Worm (Caenorhabditis elegans) whole organism, late embryonic: ENCODE results near the gene irld-21.
A peak's percentile ranks its signal among the peaks of the same experiment; 100 is the strongest.

Source experiments
- F13H6.1 ChIP-seq: sonication (generic microtip); optimal IDR thresholded peaks from 2 replicates; lab custom pipeline; 2016; ENCODE audit warnings: missing genetic modification characterization, missing compliant biosample characterization
- K02D7.2 ChIP-seq: sonication (generic microtip); optimal IDR thresholded peaks from 2 replicates; lab custom pipeline; 2017; ENCODE audit warnings: mild to moderate bottlenecking, missing genetic modification characterization, missing compliant biosample characterization
- Y22D7AL.16 ChIP-seq: sonication (generic microtip); optimal IDR thresholded peaks from 2 replicates; lab custom pipeline; 2016; ENCODE audit warnings: missing genetic modification characterization, missing compliant biosample characterization
- ama-1 ChIP-seq: fragments of 150-350 bp; optimal IDR thresholded peaks from 2 replicates; lab custom pipeline; 2014
- ceh-14 ChIP-seq: sonication (generic microtip); optimal IDR thresholded peaks from 2 replicates; lab custom pipeline; 2016; ENCODE audit warnings: missing genotype, missing genetic modification characterization, missing compliant biosample characterization
- ceh-19 ChIP-seq: fragments of 200-800 bp; sonication (Bioruptor generic); optimal IDR thresholded peaks from 2 replicates; lab custom pipeline; 2018; ENCODE audit warnings: mild to moderate bottlenecking, missing genetic modification characterization, missing compliant biosample characterization
- ceh-22 ChIP-seq: sonication (generic microtip); optimal IDR thresholded peaks from 2 replicates; lab custom pipeline; 2017; ENCODE audit warnings: missing biosample characterization, missing genetic modification characterization
- ceh-24 ChIP-seq: sonication (generic microtip); optimal IDR thresholded peaks from 2 replicates; lab custom pipeline; 2016; ENCODE audit warnings: mild to moderate bottlenecking, missing genetic modification characterization, missing compliant biosample characterization
- ceh-30 ChIP-seq: fragments of 150-350 bp; optimal IDR thresholded peaks from 2 replicates; lab custom pipeline; 2014; ENCODE audit warnings: missing biosample characterization, missing genetic modification characterization
- ceh-31 ChIP-seq: sonication (generic microtip); optimal IDR thresholded peaks from 2 replicates; lab custom pipeline; 2016; ENCODE audit warnings: missing genetic modification characterization, missing compliant biosample characterization
- ceh-45 ChIP-seq: fragments of 200-800 bp; sonication (Bioruptor generic); IDR thresholded peaks from 2 replicates; pipeline ENCODE4 v1.3.6; 2022; ENCODE audit warnings: missing genetic modification reagents, missing genetic modification characterization, missing compliant biosample characterization
- ceh-48 ChIP-seq: sonication (generic microtip); optimal IDR thresholded peaks from 2 replicates; lab custom pipeline; 2016; ENCODE audit warnings: missing genetic modification characterization, inconsistent platforms, missing compliant biosample characterization
- ceh-9 ChIP-seq: sonication (generic microtip); optimal IDR thresholded peaks from 2 replicates; lab custom pipeline; 2016; ENCODE audit warnings: mild to moderate bottlenecking, missing genetic modification characterization, inconsistent platforms, missing compliant biosample characterization
- dmd-4 ChIP-seq: sonication (generic microtip); optimal IDR thresholded peaks from 2 replicates; lab custom pipeline; 2016; ENCODE audit warnings: borderline replicate concordance, missing genetic modification characterization, missing compliant biosample characterization
- dve-1 ChIP-seq: sonication (generic microtip); optimal IDR thresholded peaks from 2 replicates; lab custom pipeline; 2017; ENCODE audit warnings: antibody characterized with exemption, mild to moderate bottlenecking, missing genetic modification characterization, missing compliant biosample characterization
- elt-2 ChIP-seq: sonication (generic microtip); optimal IDR thresholded peaks from 2 replicates; lab custom pipeline; 2016; ENCODE audit warnings: missing genetic modification reagents, missing genetic modification characterization, missing compliant biosample characterization
- elt-4 ChIP-seq: sonication (generic microtip); optimal IDR thresholded peaks from 2 replicates; lab custom pipeline; 2016; ENCODE audit warnings: missing genetic modification characterization, missing compliant biosample characterization
- ets-4 ChIP-seq: sonication (generic microtip); optimal IDR thresholded peaks from 2 replicates; lab custom pipeline; 2016; ENCODE audit warnings: missing genetic modification characterization, missing compliant biosample characterization
- eyg-1 ChIP-seq: sonication (generic microtip); optimal IDR thresholded peaks from 2 replicates; lab custom pipeline; 2016; ENCODE audit warnings: missing genotype, missing genetic modification characterization, missing compliant biosample characterization
- fax-1 ChIP-seq: sonication (generic microtip); optimal IDR thresholded peaks from 2 replicates; lab custom pipeline; 2016; ENCODE audit warnings: missing genotype, missing genetic modification characterization, missing compliant biosample characterization
- fkh-10 ChIP-seq: fragments of 150-350 bp; optimal IDR thresholded peaks from 2 replicates; lab custom pipeline; 2014; ENCODE audit warnings: missing biosample characterization, missing genetic modification reagents, missing genetic modification characterization
- hlh-13 ChIP-seq: fragments of 200-800 bp; sonication (Bioruptor generic); optimal IDR thresholded peaks from 2 replicates; lab custom pipeline; 2018; ENCODE audit warnings: mild to moderate bottlenecking, missing genetic modification characterization, missing compliant biosample characterization
- lim-6 ChIP-seq: sonication (generic microtip); optimal IDR thresholded peaks from 2 replicates; lab custom pipeline; 2016; ENCODE audit warnings: missing genetic modification characterization, missing compliant biosample characterization
- madf-2 ChIP-seq: sonication (generic microtip); optimal IDR thresholded peaks from 2 replicates; lab custom pipeline; 2017; ENCODE audit warnings: missing genetic modification characterization, missing compliant biosample characterization
- nfya-1 ChIP-seq: sonication (generic microtip); optimal IDR thresholded peaks from 2 replicates; lab custom pipeline; 2017; ENCODE audit warnings: missing genetic modification characterization, mild to moderate bottlenecking, missing compliant biosample characterization, antibody characterized with exemption, moderate library complexity
- nhr-232 ChIP-seq: sonication (generic microtip); optimal IDR thresholded peaks from 2 replicates; lab custom pipeline; 2016; ENCODE audit warnings: missing genetic modification characterization, missing compliant biosample characterization
- odd-2 ChIP-seq: sonication (generic microtip); optimal IDR thresholded peaks from 2 replicates; lab custom pipeline; 2017; ENCODE audit warnings: antibody characterized with exemption, mild to moderate bottlenecking, missing genetic modification characterization, missing compliant biosample characterization
- pat-9 ChIP-seq: fragments of 200-800 bp; sonication (Bioruptor generic); optimal IDR thresholded peaks from 2 replicates; lab custom pipeline; 2018; ENCODE audit warnings: mild to moderate bottlenecking, missing genetic modification characterization, moderate library complexity, missing compliant biosample characterization
- pha-2 ChIP-seq: sonication (generic microtip); optimal IDR thresholded peaks from 2 replicates; lab custom pipeline; 2017; ENCODE audit warnings: mild to moderate bottlenecking, missing genetic modification characterization, missing compliant biosample characterization
- ref-2 ChIP-seq: sonication (generic microtip); optimal IDR thresholded peaks from 2 replicates; lab custom pipeline; 2016; ENCODE audit warnings: missing genetic modification characterization, missing compliant biosample characterization
- sdc-2 ChIP-seq: sonication (generic microtip); optimal IDR thresholded peaks from 2 replicates; lab custom pipeline; 2016; ENCODE audit warnings: missing genotype, missing genetic modification characterization, missing compliant biosample characterization
- sox-2 ChIP-seq: fragments of 200-800 bp; sonication (Bioruptor generic); IDR thresholded peaks from 2 replicates; pipeline ENCODE4 v1.3.6; 2022; ENCODE audit warnings: missing genetic modification reagents, missing genetic modification characterization, missing compliant biosample characterization
- sox-4 ChIP-seq: sonication (generic microtip); optimal IDR thresholded peaks from 2 replicates; lab custom pipeline; 2017; ENCODE audit warnings: mild to moderate bottlenecking, missing genetic modification characterization, inconsistent platforms, missing compliant biosample characterization
- tbx-2 ChIP-seq: sonication (generic microtip); optimal IDR thresholded peaks from 2 replicates; lab custom pipeline; 2016; ENCODE audit warnings: missing genetic modification characterization, missing compliant biosample characterization
- tbx-7 ChIP-seq: sonication (generic microtip); optimal IDR thresholded peaks from 2 replicates; lab custom pipeline; 2016; ENCODE audit warnings: missing genotype, missing genetic modification characterization, missing compliant biosample characterization
- unc-3 ChIP-seq, 2 experiments: fragments of 200-800 bp in 1 of 2; sonication (Bioruptor generic) in 1 of 2; sonication (generic microtip) in 1 of 2; conservative IDR thresholded peaks in 1 of 2; optimal IDR thresholded peaks in 1 of 2; 2 replicates each; pipeline versions ENCODE4 v1.3.6 to Lab custom; 2016 to 2022; ENCODE audit warnings: missing compliant biosample characterization in 2 of 2, missing genetic modification characterization in 2 of 2, missing genetic modification reagents in 1 of 2
- unc-42 ChIP-seq: sonication (generic microtip); optimal IDR thresholded peaks from 2 replicates; lab custom pipeline; 2016; ENCODE audit warnings: missing genotype, missing genetic modification characterization, missing compliant biosample characterization
- unc-55 ChIP-seq: sonication (generic microtip); optimal IDR thresholded peaks from 2 replicates; lab custom pipeline; 2017; ENCODE audit warnings: missing biosample characterization, missing genetic modification reagents, missing genetic modification characterization
- unc-86 ChIP-seq: sonication (generic microtip); optimal IDR thresholded peaks from 2 replicates; lab custom pipeline; 2016; ENCODE audit warnings: missing genetic modification characterization, missing compliant biosample characterization
- ztf-16 ChIP-seq: sonication (generic microtip); optimal IDR thresholded peaks from 2 replicates; lab custom pipeline; 2017; ENCODE audit warnings: missing genetic modification characterization, missing compliant biosample characterization

irld-21 gene

DNA sequence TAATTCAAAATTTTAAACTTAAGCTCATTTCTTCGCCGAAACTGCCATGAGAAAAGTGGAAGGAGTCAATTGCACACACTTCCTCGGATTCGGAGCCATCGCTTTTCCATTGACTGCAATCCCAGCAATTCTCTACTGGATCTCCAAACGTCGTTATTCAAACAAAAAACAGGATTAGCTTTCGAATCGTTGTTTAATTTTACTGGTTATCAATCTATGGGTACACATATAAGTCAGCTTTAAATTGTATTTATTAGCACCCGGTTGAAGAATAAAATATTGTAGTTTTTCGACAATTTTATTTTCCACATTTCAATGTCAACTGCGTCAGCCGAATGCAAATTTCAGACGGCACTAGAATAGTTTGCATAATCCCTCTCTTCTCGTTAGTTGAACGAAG is 7.9 kb upstream of the irld-21 start, which contains the start of gene glt-3:
Gene glt-3 (plus strand): TSS at position 301 of the 400 bp plus-strand sequence.
- TF ChIP-seq eyg-1 (tag; lab: Kevin White, UChicago), result no peak
- TF ChIP-seq Y22D7AL.16 (tag; lab: Kevin White, UChicago), result no peak
- no peak for TF ChIP-seq dve-1 (tag; lab: Kevin White, UChicago)
- no peak for TF ChIP-seq ceh-31 (tag; lab: Kevin White, UChicago)
- TF ChIP-seq elt-2, result no peak
- TF ChIP-seq madf-2 (tag; lab: Kevin White, UChicago), result no peak
- no peak for TF ChIP-seq ceh-19 (GFP tag; lab: Kevin White, UChicago)
- TF ChIP-seq hlh-13, result no peak
- TF ChIP-seq ceh-22, result no peak
- no peak for TF ChIP-seq ets-4 (tag; lab: Kevin White, UChicago)

DNA sequence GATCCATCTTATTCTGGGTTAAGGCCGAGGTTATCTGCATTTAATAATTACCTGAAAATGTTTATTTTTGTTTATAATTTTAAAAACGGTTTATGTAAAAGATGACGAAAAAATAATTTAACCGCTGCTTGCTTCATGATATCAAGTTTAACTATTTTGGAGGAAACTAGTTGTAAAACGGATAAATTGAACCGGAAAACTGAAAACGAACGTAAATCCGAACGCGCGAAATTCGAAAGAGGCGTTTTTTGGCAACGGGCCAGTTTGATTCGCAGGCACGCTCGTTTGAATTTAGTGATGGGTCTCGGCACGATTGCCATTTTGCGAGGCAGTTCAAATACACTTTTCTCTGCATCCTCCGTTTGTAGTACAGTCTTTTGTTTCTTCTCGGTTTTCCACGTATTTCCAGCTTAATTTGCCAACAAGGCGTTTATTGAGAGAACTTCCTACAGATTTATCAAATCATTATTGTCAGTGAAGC is 6.8 kb upstream of the irld-21 start, which contains the start of the genes gtbp-1 and K08F4.3:
Gene gtbp-1 (minus strand): TSS at position 51 of the 481 bp plus-strand sequence.
Gene K08F4.3 (plus strand): TSS at position 352 of the 481 bp plus-strand sequence.
- TF ChIP-seq fkh-10 (GFP tag; lab: Kevin White, UChicago) (no peak), nfya-1 (tag; lab: Kevin White, UChicago) (peak; percentile 57), unc-55 (GFP tag; lab: Kevin White, UChicago) (no peak), ceh-31 (tag; lab: Kevin White, UChicago) (peak; percentile 63), dve-1 (tag; lab: Kevin White, UChicago) (peak; percentile 35), ref-2 (tag; lab: Kevin White, UChicago) (peak; percentile 39), elt-2 (peak; percentile 17), ceh-24 (tag; lab: Kevin White, UChicago) (no peak), F13H6.1 (tag; lab: Kevin White, UChicago) (no peak), ceh-19 (GFP tag; lab: Kevin White, UChicago) (no peak), nhr-232 (tag; lab: Kevin White, UChicago) (no peak), elt-4 (tag; lab: Kevin White, UChicago) (no peak), tbx-2 (tag; lab: Kevin White, UChicago) (peak; percentile 15)

- TF ChIP-seq madf-2 (tag; lab: Kevin White, UChicago) (no peak), nhr-232 (tag; lab: Kevin White, UChicago) (no peak), ceh-30 (tag; lab: Kevin White, UChicago) (no peak), unc-42 (tag; lab: Kevin White, UChicago) (no peak), ceh-22 (no peak), lim-6 (tag; lab: Kevin White, UChicago) (no peak), dmd-4 (tag; lab: Kevin White, UChicago) (no peak), ceh-48 (tag; lab: Kevin White, UChicago) (no peak), hlh-13 (no peak), ref-2 (tag; lab: Kevin White, UChicago) (no peak), sox-2 (no peak), unc-86 (tag; lab: Kevin White, UChicago) (no peak), ceh-14 (tag; lab: Kevin White, UChicago) (no peak), F13H6.1 (tag; lab: Kevin White, UChicago) (no peak), pat-9 (tag; lab: Kevin White, UChicago) (no peak), odd-2 (tag; lab: Kevin White, UChicago) (no peak), ztf-16 (tag; lab: Kevin White, UChicago) (no peak), K02D7.2 (tag; lab: Kevin White, UChicago) (no peak), sdc-2 (tag; lab: Kevin White, UChicago) (no peak), ceh-31 (tag; lab: Kevin White, UChicago) (no peak)
Observed at ce11 chrIV:10128446-10128845, 6.3 kb upstream of the irld-21 start.

ce11 chrIV:10126544-10126943 is 4.4 kb upstream of the irld-21 start, which contains the start of gene ctf-18:
ctf-18 (minus strand) TSS chrIV:10126644.
- TF ChIP-seq ceh-45 (no peak), ceh-31 (tag; lab: Kevin White, UChicago) (no peak), tbx-7 (tag; lab: Kevin White, UChicago) (no peak), sox-2 (no peak), ceh-9 (tag; lab: Kevin White, UChicago) (no peak), ama-1 (lab: Kevin White, UChicago) (no peak), fax-1 (tag; lab: Kevin White, UChicago) (no peak), unc-3 (GFP tag; conservative IDR thresholded peaks at IDR 0.05; lab: Robert Waterston, UW) (no peak), unc-3 (tag; optimal IDR thresholded peaks at IDR 0.05; lab: Kevin White, UChicago) (no peak), ztf-16 (tag; lab: Kevin White, UChicago) (no peak), pha-2 (tag; lab: Kevin White, UChicago) (no peak), sox-4 (tag; lab: Kevin White, UChicago) (no peak)
